Worm (Caenorhabditis elegans) whole organism, L3 larva: ENCODE data around the gene cht-2.

ENCODE experiments used
- aly-2 ChIP-seq: fragments of 150-350 bp; optimal IDR thresholded peaks from 2 replicates; lab custom pipeline; 2014; ENCODE audit warnings: missing biosample characterization, missing genetic modification characterization
- elt-2 ChIP-seq: sonication (generic microtip); optimal IDR thresholded peaks from 2 replicates; lab custom pipeline; 2016; ENCODE audit warnings: missing genetic modification reagents, mild to moderate bottlenecking, missing genetic modification characterization, missing compliant biosample characterization
- elt-3 ChIP-seq, 3 experiments: fragments of 150-350 bp in 1 of 3; sonication (generic microtip) in 2 of 3; optimal IDR thresholded peaks; 2 replicates in 2 of 3; 4 replicates in 1 of 3; lab custom pipeline; 2014 to 2017; ENCODE audit warnings: missing biosample characterization in 3 of 3, missing genetic modification characterization in 3 of 3
- eor-1 ChIP-seq, 2 experiments: fragments of 150-350 bp; optimal IDR thresholded peaks; 2 replicates each; lab custom pipeline; 2014 to 2018; ENCODE audit warnings: missing biosample characterization in 2 of 2, missing genetic modification characterization in 2 of 2
- fos-1 ChIP-seq: fragments of 150-350 bp; optimal IDR thresholded peaks from 2 replicates; lab custom pipeline; 2014; ENCODE audit warnings: missing biosample characterization, missing genetic modification characterization
- nhr-12 ChIP-seq: fragments of 150-350 bp; optimal IDR thresholded peaks from 2 replicates; lab custom pipeline; 2014; ENCODE audit warnings: missing biosample characterization, missing genetic modification characterization
- nhr-23 ChIP-seq: fragments of 150-350 bp; optimal IDR thresholded peaks from 2 replicates; lab custom pipeline; 2014; ENCODE audit warnings: missing biosample characterization, missing genetic modification reagents, missing genetic modification characterization
- nhr-76 ChIP-seq: fragments of 150-350 bp; sonication (generic microtip); optimal IDR thresholded peaks from 5 replicates; lab custom pipeline; 2014; ENCODE audit warnings: missing biosample characterization, missing genetic modification characterization
- sea-2 ChIP-seq: fragments of 150-350 bp; sonication (generic microtip); optimal IDR thresholded peaks from 4 replicates; lab custom pipeline; 2014; ENCODE audit warnings: missing biosample characterization, missing genetic modification reagents, missing genetic modification characterization
- snpc-4 ChIP-seq: fragments of 150-350 bp; optimal IDR thresholded peaks from 2 replicates; lab custom pipeline; 2014; ENCODE audit warnings: missing biosample characterization, missing genetic modification characterization
- unc-62 ChIP-seq: fragments of 150-350 bp; sonication (generic microtip); optimal IDR thresholded peaks from 4 replicates; lab custom pipeline; 2014; ENCODE audit warnings: missing biosample characterization, missing genetic modification reagents, missing genetic modification characterization
- zag-1 ChIP-seq: fragments of 150-350 bp; optimal IDR thresholded peaks from 2 replicates; lab custom pipeline; 2014; ENCODE audit warnings: missing biosample characterization, missing genetic modification characterization

- TF ChIP-seq unc-62 (GFP tag; lab: Kevin White, UChicago): no peak
- no peak for TF ChIP-seq elt-2 (tag; lab: Kevin White, UChicago)
- TF ChIP-seq nhr-23 (tag; lab: Kevin White, UChicago): no peak
- no peak for TF ChIP-seq zag-1
- no peak for TF ChIP-seq sea-2
- no peak for TF ChIP-seq fos-1 (tag; lab: Kevin White, UChicago)
- TF ChIP-seq eor-1 (tag; optimal IDR thresholded peaks at IDR 0.05; lab: Kevin White, UChicago): no peak
- TF ChIP-seq nhr-12 (tag; lab: Kevin White, UChicago): no peak
- no peak for TF ChIP-seq elt-3 (tag; optimal IDR thresholded peaks at IDR 0.05; lab: Kevin White, UChicago)
- no peak for TF ChIP-seq aly-2 (tag; lab: Kevin White, UChicago)
- TF ChIP-seq snpc-4: no peak
- TF ChIP-seq nhr-76: no peak
Observed at ce11 chrII:8518210-8518609, 2.5 kb upstream of the cht-2 start, which contains the start of gene T13H5.8.
